Worm (Caenorhabditis elegans) whole organism, L1 larva: ENCODE measurements around the gene Y56A3A.28.

Source experiments
- C16A3.4 ChIP-seq: fragments of 150-350 bp; optimal IDR thresholded peaks from 2 replicates; lab custom pipeline; 2014; ENCODE audit warnings: missing biosample characterization, missing genetic modification characterization
- F16B12.6 ChIP-seq: fragments of 150-350 bp; optimal IDR thresholded peaks from 2 replicates; lab custom pipeline; 2014; ENCODE audit warnings: missing biosample characterization, missing genetic modification characterization
- Y116A8C.19 ChIP-seq: sonication (generic microtip); optimal IDR thresholded peaks from 2 replicates; lab custom pipeline; 2016; ENCODE audit warnings: missing compliant biosample characterization, missing genetic modification characterization, borderline replicate concordance
- aly-2 ChIP-seq: fragments of 150-350 bp; optimal IDR thresholded peaks from 2 replicates; lab custom pipeline; 2014; ENCODE audit warnings: missing biosample characterization, missing genetic modification characterization
- ama-1 ChIP-seq: fragments of 150-350 bp; optimal IDR thresholded peaks from 2 replicates; lab custom pipeline; 2014
- blmp-1 ChIP-seq: fragments of 150-350 bp; optimal IDR thresholded peaks from 2 replicates; lab custom pipeline; 2014; ENCODE audit warnings: missing biosample characterization, missing genetic modification characterization
- ceh-82 ChIP-seq, 3 experiments: fragments of 150-350 bp in 1 of 3; sonication (generic microtip) in 2 of 3; optimal IDR thresholded peaks; 2 replicates each; lab custom pipeline; 2014 to 2017; ENCODE audit warnings: missing biosample characterization in 3 of 3, missing genetic modification characterization in 3 of 3
- ceh-90 ChIP-seq: sonication (generic microtip); optimal IDR thresholded peaks from 2 replicates; lab custom pipeline; 2016; ENCODE audit warnings: missing genetic modification characterization, missing compliant biosample characterization
- ces-1 ChIP-seq: fragments of 150-350 bp; optimal IDR thresholded peaks from 2 replicates; lab custom pipeline; 2014; ENCODE audit warnings: missing biosample characterization, missing genetic modification reagents, missing genetic modification characterization
- dpl-1 ChIP-seq, 3 experiments: fragments of 150-350 bp in 2 of 3; sonication (generic microtip) in 1 of 3; optimal IDR thresholded peaks; 2 replicates each; lab custom pipeline; 2014 to 2017; ENCODE audit warnings: missing biosample characterization in 3 of 3, missing genetic modification characterization in 3 of 3, missing genetic modification reagents in 3 of 3
- dsc-1 ChIP-seq: sonication (generic microtip); optimal IDR thresholded peaks from 2 replicates; lab custom pipeline; 2016; ENCODE audit warnings: mild to moderate bottlenecking, missing genetic modification characterization, missing compliant biosample characterization
- efl-3 ChIP-seq: fragments of 200-800 bp; sonication (Bioruptor generic); optimal IDR thresholded peaks from 2 replicates; lab custom pipeline; 2018; ENCODE audit warnings: mild to moderate bottlenecking, missing genetic modification characterization, missing compliant biosample characterization
- egl-13 ChIP-seq: sonication (generic microtip); optimal IDR thresholded peaks from 2 replicates; lab custom pipeline; 2016; ENCODE audit warnings: missing genotype, missing genetic modification reagents, missing genetic modification characterization, missing compliant biosample characterization
- egl-27 ChIP-seq, 2 experiments: fragments of 150-350 bp in 1 of 2; sonication (generic microtip); optimal IDR thresholded peaks; 3 replicates each; lab custom pipeline; 2017 to 2018; ENCODE audit warnings: missing biosample characterization in 2 of 2, missing genetic modification characterization in 2 of 2, missing genetic modification reagents in 2 of 2
- elt-2 ChIP-seq: sonication (generic microtip); optimal IDR thresholded peaks from 2 replicates; lab custom pipeline; 2016; ENCODE audit warnings: missing genetic modification characterization, mild to moderate bottlenecking, inconsistent platforms, missing compliant biosample characterization, missing genetic modification reagents
- fkh-10 ChIP-seq: sonication (generic microtip); optimal IDR thresholded peaks from 2 replicates; lab custom pipeline; 2017; ENCODE audit warnings: missing biosample characterization, missing genetic modification reagents, missing genetic modification characterization
- fkh-4 ChIP-seq: sonication (generic microtip); optimal IDR thresholded peaks from 2 replicates; lab custom pipeline; 2016; ENCODE audit warnings: missing compliant biosample characterization, missing genetic modification characterization, borderline replicate concordance
- fkh-8 ChIP-seq: sonication (generic microtip); optimal IDR thresholded peaks from 2 replicates; lab custom pipeline; 2016; ENCODE audit warnings: mild to moderate bottlenecking, missing genetic modification characterization, missing compliant biosample characterization
- grh-1 ChIP-seq: fragments of 200-800 bp; sonication (Bioruptor generic); IDR thresholded peaks from 2 replicates; pipeline ENCODE4 v1.3.6; 2022; ENCODE audit warnings: missing genetic modification reagents, missing genetic modification characterization, missing compliant biosample characterization
- hlh-17 ChIP-seq: fragments of 200-800 bp; sonication (Bioruptor generic); optimal IDR thresholded peaks from 2 replicates; lab custom pipeline; 2018; ENCODE audit warnings: missing genetic modification characterization, mild to moderate bottlenecking, missing compliant biosample characterization, moderate library complexity, borderline replicate concordance
- irx-1 ChIP-seq: sonication (generic microtip); optimal IDR thresholded peaks from 2 replicates; lab custom pipeline; 2016; ENCODE audit warnings: missing genetic modification characterization, missing compliant biosample characterization
- jun-1 ChIP-seq: fragments of 150-350 bp; optimal IDR thresholded peaks from 2 replicates; lab custom pipeline; 2014; ENCODE audit warnings: missing biosample characterization, missing genetic modification reagents, missing genetic modification characterization
- lin-14 ChIP-seq: fragments of 200-800 bp; sonication (Bioruptor generic); optimal IDR thresholded peaks from 2 replicates; lab custom pipeline; 2018; ENCODE audit warnings: mild to moderate bottlenecking, missing genetic modification characterization, moderate library complexity, missing compliant biosample characterization
- lin-15B ChIP-seq: fragments of 150-350 bp; sonication (generic microtip); optimal IDR thresholded peaks from 3 replicates; lab custom pipeline; 2014; ENCODE audit warnings: missing biosample characterization, missing genetic modification characterization
- lsy-2 ChIP-seq, 2 experiments: fragments of 150-350 bp; optimal IDR thresholded peaks; 2 replicates each; lab custom pipeline; 2014; ENCODE audit warnings: missing biosample characterization in 2 of 2, missing genetic modification characterization in 2 of 2
- mdl-1 ChIP-seq, 2 experiments: fragments of 150-350 bp; optimal IDR thresholded peaks; 2 replicates each; lab custom pipeline; 2014 to 2017; ENCODE audit warnings: missing biosample characterization in 2 of 2, missing genetic modification characterization in 2 of 2, inconsistent platforms in 1 of 2
- mef-2 ChIP-seq: fragments of 150-350 bp; optimal IDR thresholded peaks from 2 replicates; lab custom pipeline; 2014; ENCODE audit warnings: missing biosample characterization, missing genetic modification characterization
- mep-1 ChIP-seq: fragments of 150-350 bp; optimal IDR thresholded peaks from 2 replicates; lab custom pipeline; 2014; ENCODE audit warnings: missing biosample characterization, missing genetic modification characterization
- nhr-11 ChIP-seq: fragments of 150-350 bp; optimal IDR thresholded peaks from 2 replicates; lab custom pipeline; 2014; ENCODE audit warnings: missing biosample characterization, missing genetic modification characterization
- nhr-12 ChIP-seq: sonication (generic microtip); optimal IDR thresholded peaks from 2 replicates; lab custom pipeline; 2017; ENCODE audit warnings: missing biosample characterization, missing genetic modification characterization
- nhr-20 ChIP-seq: sonication (generic microtip); optimal IDR thresholded peaks from 2 replicates; lab custom pipeline; 2016; ENCODE audit warnings: mild to moderate bottlenecking, missing genetic modification characterization, missing compliant biosample characterization
- nhr-237 ChIP-seq: fragments of 150-350 bp; optimal IDR thresholded peaks from 2 replicates; lab custom pipeline; 2014; ENCODE audit warnings: missing biosample characterization, missing genetic modification characterization
- nhr-71 ChIP-seq: sonication (generic microtip); optimal IDR thresholded peaks from 2 replicates; lab custom pipeline; 2016; ENCODE audit warnings: mild to moderate bottlenecking, missing genetic modification characterization, moderate library complexity, missing compliant biosample characterization
- nhr-76 ChIP-seq: sonication (generic microtip); optimal IDR thresholded peaks from 2 replicates; lab custom pipeline; 2017; ENCODE audit warnings: missing biosample characterization, missing genetic modification characterization
- nhr-77 ChIP-seq: fragments of 150-350 bp; optimal IDR thresholded peaks from 2 replicates; lab custom pipeline; 2014; ENCODE audit warnings: missing biosample characterization, missing genetic modification characterization
- nhr-90 ChIP-seq: sonication (generic microtip); optimal IDR thresholded peaks from 2 replicates; lab custom pipeline; 2016; ENCODE audit warnings: mild to moderate bottlenecking, missing genetic modification characterization, missing compliant biosample characterization; ENCODE audit not compliant: poor library complexity
- pag-3 ChIP-seq: sonication (generic microtip); optimal IDR thresholded peaks from 2 replicates; lab custom pipeline; 2017; ENCODE audit warnings: missing genetic modification characterization, mild to moderate bottlenecking, missing compliant biosample characterization, antibody characterized with exemption, borderline replicate concordance; ENCODE audit not compliant: insufficient read depth
- pax-3 ChIP-seq: fragments of 200-800 bp; sonication (Bioruptor generic); optimal IDR thresholded peaks from 2 replicates; lab custom pipeline; 2018; ENCODE audit warnings: mild to moderate bottlenecking, missing genetic modification characterization, moderate library complexity, missing compliant biosample characterization
- rnt-1 ChIP-seq: sonication (generic microtip); optimal IDR thresholded peaks from 2 replicates; lab custom pipeline; 2016; ENCODE audit warnings: mild to moderate bottlenecking, missing genetic modification characterization, moderate library complexity, missing compliant biosample characterization
- snu-23 ChIP-seq: sonication (generic microtip); optimal IDR thresholded peaks from 2 replicates; lab custom pipeline; 2016; ENCODE audit warnings: missing genetic modification characterization, missing compliant biosample characterization
- swsn-7 ChIP-seq: sonication (generic microtip); optimal IDR thresholded peaks from 2 replicates; lab custom pipeline; 2016; ENCODE audit warnings: missing genetic modification characterization, missing compliant biosample characterization
- tlp-1 ChIP-seq: fragments of 150-350 bp; optimal IDR thresholded peaks from 2 replicates; lab custom pipeline; 2014; ENCODE audit warnings: missing biosample characterization, missing genetic modification characterization
- unc-130 ChIP-seq: fragments of 150-350 bp; optimal IDR thresholded peaks from 2 replicates; lab custom pipeline; 2017; ENCODE audit warnings: missing biosample characterization, missing genetic modification characterization, inconsistent platforms
- unc-62 ChIP-seq: fragments of 150-350 bp; optimal IDR thresholded peaks from 2 replicates; lab custom pipeline; 2014; ENCODE audit warnings: missing biosample characterization, missing genetic modification reagents, missing genetic modification characterization
- unc-86 ChIP-seq: sonication (generic microtip); optimal IDR thresholded peaks from 2 replicates; lab custom pipeline; 2016; ENCODE audit warnings: missing genetic modification characterization, missing compliant biosample characterization
- unc-98 ChIP-seq: fragments of 200-800 bp; sonication (Bioruptor generic); IDR thresholded peaks from 2 replicates; pipeline ENCODE4 v1.3.6; 2022; ENCODE audit warnings: missing genetic modification characterization, missing compliant biosample characterization
- vab-15 ChIP-seq: sonication (generic microtip); optimal IDR thresholded peaks from 2 replicates; lab custom pipeline; 2017; ENCODE audit warnings: missing genotype, mild to moderate bottlenecking, missing genetic modification characterization, missing compliant biosample characterization
- xbp-1 ChIP-seq: sonication (generic microtip); optimal IDR thresholded peaks from 2 replicates; lab custom pipeline; 2016; ENCODE audit warnings: missing genetic modification characterization, missing compliant biosample characterization
- zag-1 ChIP-seq: fragments of 150-350 bp; optimal IDR thresholded peaks from 2 replicates; lab custom pipeline; 2014; ENCODE audit warnings: missing biosample characterization, missing genetic modification characterization
- zip-4 ChIP-seq: fragments of 200-800 bp; sonication (Bioruptor generic); optimal IDR thresholded peaks from 2 replicates; lab custom pipeline; 2018; ENCODE audit warnings: mild to moderate bottlenecking, missing genetic modification characterization, moderate library complexity, missing compliant biosample characterization
- ztf-11 ChIP-seq, 2 experiments: sonication (generic microtip); optimal IDR thresholded peaks; 2 replicates each; lab custom pipeline; 2016 to 2017; ENCODE audit warnings: missing genetic modification characterization in 2 of 2, missing biosample characterization in 1 of 2, missing compliant biosample characterization in 1 of 2

The Y56A3A.28 gene

DNA sequence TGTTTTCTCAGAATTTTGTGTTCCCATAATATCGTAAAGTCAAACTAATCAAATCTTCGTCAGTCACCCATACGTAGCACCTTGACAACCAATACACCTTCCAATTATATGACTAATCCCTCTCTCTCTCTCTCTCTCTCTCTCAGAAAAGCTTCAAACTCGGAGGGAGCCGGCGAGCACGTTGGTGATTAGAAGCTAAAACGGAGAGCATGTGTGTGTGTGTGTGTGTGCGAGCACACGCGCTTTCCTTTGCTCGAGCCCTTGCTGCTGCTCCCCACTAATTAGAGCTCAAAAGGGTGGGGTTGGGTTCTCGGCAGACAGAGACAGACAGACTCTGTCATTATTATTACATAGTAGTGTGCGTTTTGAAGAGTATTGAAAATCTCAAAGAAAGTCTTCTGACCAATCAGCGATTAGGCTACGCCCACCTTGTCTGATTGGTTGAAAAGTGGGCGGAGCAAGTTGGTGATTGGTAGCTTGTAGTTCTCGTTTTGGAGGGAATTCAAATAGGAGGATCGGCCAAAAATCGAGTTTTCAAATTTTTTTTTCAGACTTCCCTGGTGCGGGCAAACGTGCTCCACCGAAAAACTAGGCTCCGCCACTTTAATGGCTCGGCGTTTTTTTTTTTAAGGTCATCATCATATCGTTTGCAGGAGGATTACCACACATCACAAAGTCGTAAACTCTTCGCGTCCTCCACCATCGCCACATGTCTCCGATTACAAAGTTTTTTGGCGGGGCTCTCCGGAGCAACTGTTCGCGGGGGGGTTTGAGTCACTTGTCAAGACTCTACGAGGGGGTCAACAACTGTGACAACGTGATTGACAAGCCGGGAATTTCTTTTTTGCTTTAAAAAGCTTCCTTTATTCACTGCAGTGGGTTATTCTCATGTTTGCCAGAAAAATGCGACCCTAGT lies 35.9 kb downstream of the Y56A3A.28 start:
- TF ChIP-seq xbp-1 (tag; lab: Kevin White, UChicago) (peak; percentile 79), ama-1 (peak; percentile 14), nhr-237 (tag; lab: Kevin White, UChicago) (no peak), egl-13 (peak; percentile 2), pag-3 (tag; lab: Kevin White, UChicago) (no peak), vab-15 (tag; lab: Kevin White, UChicago) (no peak), pax-3 (peak; percentile 49), unc-130 (no peak), dpl-1 (GFP tag; optimal IDR thresholded peaks at IDR 0.05; lab: Kevin White, UChicago) (no peak), hlh-17 (GFP tag; lab: Kevin White, UChicago) (no peak), ztf-11 (tag; optimal IDR thresholded peaks at IDR 0.05; lab: Kevin White, UChicago) (no peak), F16B12.6 (tag; lab: Kevin White, UChicago) (no peak), ceh-82 (tag; optimal IDR thresholded peaks at IDR 0.05; lab: Kevin White, UChicago) (peak in 1 of 3 experiments; percentile 23), unc-62 (GFP tag; lab: Kevin White, UChicago) (peak; percentile 44), rnt-1 (tag; lab: Kevin White, UChicago) (peak; percentile 74), fkh-8 (tag; lab: Kevin White, UChicago) (peak; percentile 89), lin-14 (GFP tag; lab: Kevin White, UChicago) (no peak), ceh-90 (no peak), nhr-11 (tag; lab: Kevin White, UChicago) (no peak), fkh-4 (tag; lab: Kevin White, UChicago) (no peak), unc-98 (GFP tag; lab: Robert Waterston, UW) (0 out of 2 replicates have a peak, but pooled peaks have one; percentile 37), blmp-1 (tag; lab: Kevin White, UChicago) (no peak), nhr-76 (tag; lab: Kevin White, UChicago) (no peak), mdl-1 (tag; optimal IDR thresholded peaks at IDR 0.05; lab: Kevin White, UChicago) (no peak), jun-1 (tag; lab: Kevin White, UChicago) (no peak), fkh-10 (no peak), nhr-77 (no peak), zag-1 (tag; lab: Kevin White, UChicago) (no peak), tlp-1 (tag; lab: Kevin White, UChicago) (no peak), elt-2 (tag; lab: Kevin White, UChicago) (no peak), nhr-12 (tag; lab: Kevin White, UChicago) (no peak), dsc-1 (tag; lab: Kevin White, UChicago) (peak; percentile 83), ces-1 (GFP tag; lab: Kevin White, UChicago) (no peak), grh-1 (GFP tag; lab: Robert Waterston, UW) (no peak), mep-1 (tag; lab: Kevin White, UChicago) (peak; percentile 1), nhr-90 (tag; lab: Kevin White, UChicago) (no peak), unc-86 (tag; lab: Kevin White, UChicago) (no peak), irx-1 (tag; lab: Kevin White, UChicago) (no peak), Y116A8C.19 (tag; lab: Kevin White, UChicago) (no peak), mef-2 (tag; lab: Kevin White, UChicago) (no peak), egl-27 (tag; optimal IDR thresholded peaks at IDR 0.05; lab: Kevin White, UChicago) (no peak), lin-15B (no peak), nhr-71 (tag; lab: Kevin White, UChicago) (peak; percentile 66), efl-3 (GFP tag; lab: Kevin White, UChicago) (no peak), lsy-2 (tag; optimal IDR thresholded peaks at IDR 0.05; lab: Kevin White, UChicago) (peak in 1 of 2 experiments; percentile 9), C16A3.4 (no peak), snu-23 (peak; percentile 12), nhr-20 (tag; lab: Kevin White, UChicago) (peak; percentile 13), aly-2 (tag; lab: Kevin White, UChicago) (no peak), swsn-7 (tag; lab: Kevin White, UChicago) (peak; percentile 18), zip-4 (GFP tag; lab: Kevin White, UChicago) (no peak)
